Worm (Caenorhabditis elegans): ENCODE results near the gene irld-4.
A peak's percentile ranks its signal among the peaks of the same experiment; 100 is the strongest.

The irld-4 gene

DNA sequence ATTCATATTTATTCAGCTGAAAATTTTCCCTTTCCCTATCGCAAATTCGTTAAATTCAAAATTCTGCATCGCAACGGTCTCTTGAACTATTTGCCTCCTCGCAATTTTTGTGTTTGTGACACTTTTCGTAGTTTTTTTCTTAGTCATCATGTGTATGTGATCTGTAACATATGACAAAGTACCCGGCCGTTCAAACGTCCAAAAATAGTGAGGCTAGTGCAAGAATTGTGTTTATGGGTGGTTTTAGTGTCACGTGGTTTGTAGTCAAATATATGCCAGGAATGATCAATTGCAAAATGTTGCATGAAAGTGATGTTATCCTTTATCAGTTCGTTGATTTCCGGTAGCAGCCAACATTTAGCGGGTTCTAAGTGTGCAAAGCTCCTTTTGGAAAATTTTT is 23.1 kb upstream of the irld-4 start:
- TF ChIP-seq hmbx-1 (tag; optimal IDR thresholded peaks at IDR 0.05) (no peak), tbx-11 (GFP tag; IDR thresholded peaks at IDR 0.05) (no peak), tra-4 (tag; optimal IDR thresholded peaks at IDR 0.05) (no peak), scrt-1 (GFP tag; IDR thresholded peaks at IDR 0.05) (no peak), ceh-36 (tag; optimal IDR thresholded peaks at IDR 0.05) (no peak), pes-1 (GFP tag; IDR thresholded peaks at IDR 0.05) (no peak), hnd-1 (tag; optimal IDR thresholded peaks at IDR 0.05) (no peak), B0310.2 (tag; optimal IDR thresholded peaks at IDR 0.05) (no peak), ama-1 (optimal IDR thresholded peaks at IDR 0.05) (no peak), ceh-13 (GFP tag; optimal IDR thresholded peaks at IDR 0.05) (no peak), hmg-4 (GFP tag; optimal IDR thresholded peaks at IDR 0.05) (no peak), flt-1 (GFP tag; IDR thresholded peaks at IDR 0.05) (no peak), tbx-37 (GFP tag; conservative IDR thresholded peaks at IDR 0.05) (no peak), ets-7 (tag; optimal IDR thresholded peaks at IDR 0.05) (no peak), aly-1 (tag; optimal IDR thresholded peaks at IDR 0.05) (no peak), F13C5.2 (tag; optimal IDR thresholded peaks at IDR 0.05) (no peak), sea-1 (GFP tag; conservative IDR thresholded peaks at IDR 0.05) (no peak)

DNA sequence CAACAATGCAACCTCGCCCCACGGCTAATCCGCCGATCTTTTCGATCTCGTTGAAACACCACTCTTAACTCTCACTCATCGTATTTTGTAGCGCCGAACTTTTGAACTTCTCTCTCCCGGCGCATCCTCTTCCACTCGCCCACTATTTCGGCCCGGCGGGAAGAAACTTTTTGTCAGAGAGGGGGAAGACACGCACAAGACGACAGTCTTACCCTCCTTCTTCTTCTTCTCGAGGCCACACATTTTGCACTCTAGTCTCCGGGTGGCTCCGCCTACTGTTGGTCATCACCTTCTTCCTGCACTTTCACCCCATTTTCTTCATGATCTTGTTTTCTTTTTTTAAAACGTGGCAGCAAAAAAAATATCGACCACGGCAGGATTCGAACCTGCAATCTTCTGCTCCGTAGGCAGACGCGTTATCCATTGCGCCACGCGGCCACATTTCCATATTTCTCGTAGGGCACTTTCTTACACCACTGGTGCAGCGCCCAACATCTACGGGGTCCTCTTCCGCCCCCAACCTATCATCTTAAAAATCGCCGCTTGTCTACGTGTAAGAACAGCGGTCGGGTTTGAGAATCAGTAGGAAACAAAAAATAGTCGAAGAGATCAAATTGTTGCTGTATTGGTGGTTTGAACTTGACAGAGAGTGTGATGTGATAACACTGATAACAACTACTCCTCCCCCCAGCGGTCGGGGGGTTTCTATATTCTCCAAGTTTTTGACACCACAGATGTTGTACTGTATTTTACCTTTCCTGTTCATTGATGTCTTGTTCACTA is 21.8 kb upstream of the irld-4 start:
- TF ChIP-seq ama-1 (optimal IDR thresholded peaks at IDR 0.05) (no peak), pes-1 (GFP tag; IDR thresholded peaks at IDR 0.05) (peak; percentile 18; the same call in 1 of the 2 replicates)

DNA sequence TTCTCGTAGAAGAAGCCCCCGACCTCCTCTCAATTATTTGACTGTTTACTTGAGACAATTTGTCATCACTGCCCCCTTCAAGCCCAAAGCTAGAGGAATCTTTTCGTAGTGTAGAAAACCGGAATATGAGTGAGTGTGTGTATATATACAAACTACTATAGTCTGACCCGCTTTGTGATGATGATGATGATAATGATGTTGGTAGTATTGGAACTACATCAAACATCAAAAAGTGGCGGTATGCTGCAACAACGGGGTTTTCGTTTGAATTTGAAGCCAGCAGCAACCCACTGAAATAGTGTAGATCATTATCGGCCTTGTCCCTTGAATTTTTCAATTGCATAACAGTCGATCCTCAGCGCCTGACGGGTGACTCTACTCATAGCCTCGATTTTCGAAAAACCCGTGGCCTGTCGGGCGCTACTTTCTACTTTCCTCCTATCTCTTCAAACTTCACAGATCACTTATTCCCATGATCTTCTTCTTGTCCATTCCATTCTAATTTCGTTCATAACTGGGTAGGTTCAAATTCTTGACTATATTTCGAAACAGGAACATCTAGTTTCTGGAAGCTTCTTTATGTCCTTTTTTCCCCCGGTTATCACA is 20.9 kb upstream of the irld-4 start:
- TF ChIP-seq tra-4 (tag; optimal IDR thresholded peaks at IDR 0.05) (no peak), hmbx-1 (tag; optimal IDR thresholded peaks at IDR 0.05) (no peak), scrt-1 (GFP tag; IDR thresholded peaks at IDR 0.05) (no peak), F13C5.2 (tag; optimal IDR thresholded peaks at IDR 0.05) (no peak), ceh-36 (tag; optimal IDR thresholded peaks at IDR 0.05) (no peak), hnd-1 (tag; optimal IDR thresholded peaks at IDR 0.05) (no peak)

DNA sequence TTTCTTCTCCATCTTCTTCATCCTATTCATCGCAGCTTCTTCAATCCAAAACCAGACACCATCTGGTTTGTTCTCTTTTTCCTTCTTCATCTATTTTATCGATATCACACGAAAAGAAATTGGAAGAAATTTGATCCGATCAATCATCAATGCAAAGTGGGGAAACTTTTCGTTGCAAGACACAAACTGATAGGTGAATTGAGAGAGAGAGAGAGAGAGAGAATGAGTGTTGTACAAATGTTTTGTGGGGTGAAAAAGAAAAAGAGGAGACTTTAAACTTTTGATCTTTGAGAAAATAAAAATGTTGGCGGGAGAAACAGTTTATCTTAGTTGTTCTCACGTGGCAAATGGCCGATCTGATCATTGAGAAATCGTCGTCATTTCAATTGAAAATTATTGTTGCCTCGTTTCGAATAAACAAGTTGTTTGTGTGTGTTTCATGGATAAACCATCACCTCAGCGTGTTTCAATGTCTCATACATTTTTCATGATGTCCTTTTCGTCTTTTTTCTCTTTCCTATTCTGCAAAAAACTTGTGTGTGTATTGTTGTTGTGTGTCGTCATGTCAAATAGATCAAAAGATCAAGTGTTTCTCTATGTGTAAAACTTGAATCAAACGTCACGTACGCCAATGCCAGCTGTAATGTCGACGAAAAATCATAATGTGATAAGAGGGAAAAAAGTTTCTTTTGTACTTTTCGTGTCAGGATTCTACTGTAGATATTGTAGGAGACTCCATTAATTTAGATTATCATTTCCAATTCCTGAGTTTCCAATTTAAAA is 20.2 kb upstream of the irld-4 start:
- TF ChIP-seq flt-1 (GFP tag; IDR thresholded peaks at IDR 0.05) (no peak), hnd-1 (tag; optimal IDR thresholded peaks at IDR 0.05) (no peak), ceh-36 (tag; optimal IDR thresholded peaks at IDR 0.05) (no peak), hmg-4 (GFP tag; optimal IDR thresholded peaks at IDR 0.05) (no peak), tbx-11 (GFP tag; IDR thresholded peaks at IDR 0.05) (no peak), hmbx-1 (tag; optimal IDR thresholded peaks at IDR 0.05) (no peak), ceh-13 (GFP tag; optimal IDR thresholded peaks at IDR 0.05) (no peak), B0310.2 (tag; optimal IDR thresholded peaks at IDR 0.05) (no peak)

DNA sequence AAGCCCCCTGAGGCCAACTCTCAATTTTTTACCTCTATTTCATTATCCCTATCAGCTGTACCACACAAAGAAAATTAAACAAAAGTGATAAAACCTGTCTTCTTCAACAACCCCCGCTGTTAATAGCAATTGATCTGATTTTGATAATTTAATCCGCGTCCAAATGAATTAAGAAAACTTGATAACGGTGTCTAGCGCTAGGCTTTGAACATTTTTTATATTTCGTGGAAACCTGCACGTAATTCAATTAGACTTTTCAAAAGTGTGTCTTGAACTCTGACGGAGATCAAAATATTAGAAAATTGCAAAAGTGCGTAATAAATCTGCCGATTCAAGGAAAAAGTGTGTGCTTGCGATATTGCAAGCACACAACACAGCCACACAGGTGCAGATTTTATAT is 19.5 kb upstream of the irld-4 start:
- no peak for TF ChIP-seq ceh-13 (GFP tag; optimal IDR thresholded peaks at IDR 0.05)
- no peak for TF ChIP-seq scrt-1 (GFP tag; IDR thresholded peaks at IDR 0.05)
- no peak for TF ChIP-seq ama-1 (optimal IDR thresholded peaks at IDR 0.05)
- TF ChIP-seq tbx-11 (GFP tag; IDR thresholded peaks at IDR 0.05): no peak
- no peak for TF ChIP-seq aly-1 (tag; optimal IDR thresholded peaks at IDR 0.05)
- TF ChIP-seq flt-1 (GFP tag; IDR thresholded peaks at IDR 0.05): no peak
- TF ChIP-seq ceh-36 (tag; optimal IDR thresholded peaks at IDR 0.05): no peak
- no peak for TF ChIP-seq ets-7 (tag; optimal IDR thresholded peaks at IDR 0.05)
- no peak for TF ChIP-seq F13C5.2 (tag; optimal IDR thresholded peaks at IDR 0.05)
- TF ChIP-seq tbx-37 (GFP tag; conservative IDR thresholded peaks at IDR 0.05): no peak
- no peak for TF ChIP-seq hmbx-1 (tag; optimal IDR thresholded peaks at IDR 0.05)
- no peak for TF ChIP-seq pes-1 (GFP tag; IDR thresholded peaks at IDR 0.05)
- TF ChIP-seq B0310.2 (tag; optimal IDR thresholded peaks at IDR 0.05): no peak
- TF ChIP-seq sea-1 (GFP tag; conservative IDR thresholded peaks at IDR 0.05): no peak
- TF ChIP-seq hmg-4 (GFP tag; optimal IDR thresholded peaks at IDR 0.05): no peak
- no peak for TF ChIP-seq tra-4 (tag; optimal IDR thresholded peaks at IDR 0.05)
- no peak for TF ChIP-seq hnd-1 (tag; optimal IDR thresholded peaks at IDR 0.05)

DNA sequence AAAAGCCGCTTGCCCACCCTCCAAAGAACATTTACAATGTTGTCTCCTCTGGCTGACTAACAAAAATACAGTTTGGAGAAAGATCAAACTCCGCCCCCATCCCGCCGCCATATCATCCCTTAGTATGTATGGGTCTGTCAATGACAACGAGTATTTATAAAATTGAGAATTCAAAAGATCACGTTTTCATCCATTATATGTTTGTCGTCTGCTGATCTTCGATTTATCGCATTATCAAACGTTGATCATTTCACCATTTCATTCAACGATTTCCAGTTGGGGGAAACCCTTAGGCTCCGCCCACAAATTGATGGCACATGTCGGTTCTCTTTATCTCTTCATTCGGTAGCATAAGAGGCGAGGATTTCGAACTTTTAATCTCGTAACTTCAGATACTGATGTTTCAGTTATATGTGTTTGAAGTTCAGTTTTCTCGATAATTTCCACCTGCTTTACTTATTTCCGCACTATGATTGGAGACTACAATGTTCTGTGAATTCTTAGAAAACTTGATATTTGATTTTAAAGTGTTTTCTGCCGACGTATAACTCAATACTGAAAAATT is 18.6 kb upstream of the irld-4 start:
- no peak for TF ChIP-seq hmbx-1 (tag; optimal IDR thresholded peaks at IDR 0.05)
- TF ChIP-seq ets-7 (tag; optimal IDR thresholded peaks at IDR 0.05): no peak
- TF ChIP-seq ama-1 (optimal IDR thresholded peaks at IDR 0.05): no peak
- no peak for TF ChIP-seq sea-1 (GFP tag; conservative IDR thresholded peaks at IDR 0.05)
- TF ChIP-seq aly-1 (tag; optimal IDR thresholded peaks at IDR 0.05): no peak
- no peak for TF ChIP-seq tbx-37 (GFP tag; conservative IDR thresholded peaks at IDR 0.05)

DNA sequence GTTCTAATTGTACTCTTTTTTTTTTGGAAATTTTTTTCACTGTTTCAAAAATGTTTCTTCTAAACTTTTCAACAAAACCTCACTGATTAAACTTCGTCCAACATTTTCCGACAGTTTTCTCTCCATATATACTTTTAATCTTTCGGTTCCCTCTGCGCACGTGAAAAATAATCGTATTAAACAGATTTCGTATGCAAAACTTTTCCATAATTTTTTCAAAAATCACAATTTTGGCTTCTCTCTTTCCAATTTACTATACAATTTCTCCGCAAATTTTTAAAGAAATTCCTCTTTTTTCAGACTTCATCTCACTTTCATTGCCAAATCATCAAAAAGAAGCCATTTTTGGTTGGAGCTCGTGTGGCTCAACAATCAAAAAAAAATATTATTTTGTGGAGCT is 16.6 kb upstream of the irld-4 start, which contains the start of gene dmd-6:
TSS of gene dmd-6 (plus strand) at position 301 of the 400 bp plus-strand sequence.
- TF ChIP-seq tbx-37 (GFP tag; conservative IDR thresholded peaks at IDR 0.05): no peak
- TF ChIP-seq B0310.2 (tag; optimal IDR thresholded peaks at IDR 0.05): no peak
- no peak for TF ChIP-seq ceh-36 (tag; optimal IDR thresholded peaks at IDR 0.05)
- no peak for TF ChIP-seq aly-1 (tag; optimal IDR thresholded peaks at IDR 0.05)
- TF ChIP-seq ets-7 (tag; optimal IDR thresholded peaks at IDR 0.05): no peak
